Worm (Caenorhabditis elegans) whole organism, L1 larva: Measurements from ENCODE around the gene F26F4.12.

Experiments used
- F16B12.6 ChIP-seq: fragments of 150-350 bp; optimal IDR thresholded peaks from 2 replicates; lab custom pipeline; 2014; ENCODE audit warnings: missing biosample characterization, missing genetic modification characterization
- Y116A8C.19 ChIP-seq: sonication (generic microtip); optimal IDR thresholded peaks from 2 replicates; lab custom pipeline; 2016; ENCODE audit warnings: missing compliant biosample characterization, missing genetic modification characterization, borderline replicate concordance
- aha-1 ChIP-seq: fragments of 150-350 bp; optimal IDR thresholded peaks from 2 replicates; lab custom pipeline; 2014; ENCODE audit warnings: missing biosample characterization, missing genetic modification characterization
- aly-2 ChIP-seq: fragments of 150-350 bp; optimal IDR thresholded peaks from 2 replicates; lab custom pipeline; 2014; ENCODE audit warnings: missing biosample characterization, missing genetic modification characterization
- ama-1 ChIP-seq: fragments of 150-350 bp; optimal IDR thresholded peaks from 2 replicates; lab custom pipeline; 2014
- ceh-8 ChIP-seq: fragments of 200-800 bp; sonication (Bioruptor generic); optimal IDR thresholded peaks from 2 replicates; lab custom pipeline; 2018; ENCODE audit warnings: mild to moderate bottlenecking, missing genetic modification characterization, moderate library complexity, missing compliant biosample characterization
- ceh-90 ChIP-seq: sonication (generic microtip); optimal IDR thresholded peaks from 2 replicates; lab custom pipeline; 2016; ENCODE audit warnings: missing genetic modification characterization, missing compliant biosample characterization
- dpl-1 ChIP-seq, 3 experiments: fragments of 150-350 bp in 2 of 3; sonication (generic microtip) in 1 of 3; optimal IDR thresholded peaks; 2 replicates each; lab custom pipeline; 2014 to 2017; ENCODE audit warnings: missing biosample characterization in 3 of 3, missing genetic modification characterization in 3 of 3, missing genetic modification reagents in 3 of 3
- efl-1 ChIP-seq, 4 experiments: fragments of 150-350 bp; optimal IDR thresholded peaks in 3 of 4; peaks in 1 of 4; 1 replicate in 1 of 4; 2 replicates in 3 of 4; lab custom pipeline; 2014; ENCODE audit warnings: missing biosample characterization in 2 of 4, missing genetic modification characterization in 2 of 4, missing genetic modification reagents in 2 of 4
- efl-3 ChIP-seq: fragments of 200-800 bp; sonication (Bioruptor generic); optimal IDR thresholded peaks from 2 replicates; lab custom pipeline; 2018; ENCODE audit warnings: mild to moderate bottlenecking, missing genetic modification characterization, missing compliant biosample characterization
- egl-13 ChIP-seq: sonication (generic microtip); optimal IDR thresholded peaks from 2 replicates; lab custom pipeline; 2016; ENCODE audit warnings: missing genotype, missing genetic modification reagents, missing genetic modification characterization, missing compliant biosample characterization
- egl-27 ChIP-seq, 2 experiments: fragments of 150-350 bp in 1 of 2; sonication (generic microtip); optimal IDR thresholded peaks; 3 replicates each; lab custom pipeline; 2017 to 2018; ENCODE audit warnings: missing biosample characterization in 2 of 2, missing genetic modification characterization in 2 of 2, missing genetic modification reagents in 2 of 2
- fkh-4 ChIP-seq: sonication (generic microtip); optimal IDR thresholded peaks from 2 replicates; lab custom pipeline; 2016; ENCODE audit warnings: missing compliant biosample characterization, missing genetic modification characterization, borderline replicate concordance
- fos-1 ChIP-seq: fragments of 150-350 bp; optimal IDR thresholded peaks from 2 replicates; lab custom pipeline; 2014; ENCODE audit warnings: missing biosample characterization, missing genetic modification characterization
- grh-1 ChIP-seq: fragments of 200-800 bp; sonication (Bioruptor generic); IDR thresholded peaks from 2 replicates; pipeline ENCODE4 v1.3.6; 2022; ENCODE audit warnings: missing genetic modification reagents, missing genetic modification characterization, missing compliant biosample characterization
- hpl-2 ChIP-seq: fragments of 150-350 bp; optimal IDR thresholded peaks from 2 replicates; lab custom pipeline; 2014; ENCODE audit warnings: missing biosample characterization, missing genetic modification reagents, missing genetic modification characterization
- jun-1 ChIP-seq: fragments of 150-350 bp; optimal IDR thresholded peaks from 2 replicates; lab custom pipeline; 2014; ENCODE audit warnings: missing biosample characterization, missing genetic modification reagents, missing genetic modification characterization
- lin-35 ChIP-seq, 2 experiments: fragments of 150-350 bp; optimal IDR thresholded peaks; 2 replicates each; lab custom pipeline; 2014; ENCODE audit warnings: missing biosample characterization in 2 of 2, missing genetic modification characterization in 2 of 2, missing genetic modification reagents in 2 of 2
- lsy-2 ChIP-seq, 2 experiments: fragments of 150-350 bp; optimal IDR thresholded peaks; 2 replicates each; lab custom pipeline; 2014; ENCODE audit warnings: missing biosample characterization in 2 of 2, missing genetic modification characterization in 2 of 2
- mab-9 ChIP-seq: fragments of 200-800 bp; sonication (Bioruptor generic); IDR thresholded peaks from 2 replicates; pipeline ENCODE4 v1.3.6; 2022; ENCODE audit warnings: missing genetic modification reagents, missing genetic modification characterization, missing compliant biosample characterization
- mdl-1 ChIP-seq, 2 experiments: fragments of 150-350 bp; optimal IDR thresholded peaks; 2 replicates each; lab custom pipeline; 2014 to 2017; ENCODE audit warnings: missing biosample characterization in 2 of 2, missing genetic modification characterization in 2 of 2, inconsistent platforms in 1 of 2
- mef-2 ChIP-seq: fragments of 150-350 bp; optimal IDR thresholded peaks from 2 replicates; lab custom pipeline; 2014; ENCODE audit warnings: missing biosample characterization, missing genetic modification characterization
- nhr-12 ChIP-seq: sonication (generic microtip); optimal IDR thresholded peaks from 2 replicates; lab custom pipeline; 2017; ENCODE audit warnings: missing biosample characterization, missing genetic modification characterization
- nhr-20 ChIP-seq: sonication (generic microtip); optimal IDR thresholded peaks from 2 replicates; lab custom pipeline; 2016; ENCODE audit warnings: mild to moderate bottlenecking, missing genetic modification characterization, missing compliant biosample characterization
- nhr-237 ChIP-seq: fragments of 150-350 bp; optimal IDR thresholded peaks from 2 replicates; lab custom pipeline; 2014; ENCODE audit warnings: missing biosample characterization, missing genetic modification characterization
- nhr-76 ChIP-seq: sonication (generic microtip); optimal IDR thresholded peaks from 2 replicates; lab custom pipeline; 2017; ENCODE audit warnings: missing biosample characterization, missing genetic modification characterization
- nhr-77 ChIP-seq: fragments of 150-350 bp; optimal IDR thresholded peaks from 2 replicates; lab custom pipeline; 2014; ENCODE audit warnings: missing biosample characterization, missing genetic modification characterization
- nhr-84 ChIP-seq: sonication (generic microtip); optimal IDR thresholded peaks from 2 replicates; lab custom pipeline; 2017; ENCODE audit warnings: missing biosample characterization, missing genetic modification characterization
- nhr-85 ChIP-seq: sonication (generic microtip); peaks from one replicate; lab custom pipeline; 2016; ENCODE audit warnings: missing genetic modification characterization, inconsistent platforms, missing compliant biosample characterization
- nhr-90 ChIP-seq: sonication (generic microtip); optimal IDR thresholded peaks from 2 replicates; lab custom pipeline; 2016; ENCODE audit warnings: mild to moderate bottlenecking, missing genetic modification characterization, missing compliant biosample characterization; ENCODE audit not compliant: poor library complexity
- pag-3 ChIP-seq: sonication (generic microtip); optimal IDR thresholded peaks from 2 replicates; lab custom pipeline; 2017; ENCODE audit warnings: missing genetic modification characterization, mild to moderate bottlenecking, missing compliant biosample characterization, antibody characterized with exemption, borderline replicate concordance; ENCODE audit not compliant: insufficient read depth
- pax-3 ChIP-seq: fragments of 200-800 bp; sonication (Bioruptor generic); optimal IDR thresholded peaks from 2 replicates; lab custom pipeline; 2018; ENCODE audit warnings: mild to moderate bottlenecking, missing genetic modification characterization, moderate library complexity, missing compliant biosample characterization
- snu-23 ChIP-seq: sonication (generic microtip); optimal IDR thresholded peaks from 2 replicates; lab custom pipeline; 2016; ENCODE audit warnings: missing genetic modification characterization, missing compliant biosample characterization
- sox-4 ChIP-seq: sonication (generic microtip); optimal IDR thresholded peaks from 2 replicates; lab custom pipeline; 2016; ENCODE audit warnings: missing genetic modification characterization, missing compliant biosample characterization
- sptf-1 ChIP-seq: fragments of 150-350 bp; optimal IDR thresholded peaks from 2 replicates; lab custom pipeline; 2014; ENCODE audit warnings: missing biosample characterization, missing genetic modification characterization
- unc-130 ChIP-seq: fragments of 150-350 bp; optimal IDR thresholded peaks from 2 replicates; lab custom pipeline; 2017; ENCODE audit warnings: missing biosample characterization, missing genetic modification characterization, inconsistent platforms
- unc-86 ChIP-seq: sonication (generic microtip); optimal IDR thresholded peaks from 2 replicates; lab custom pipeline; 2016; ENCODE audit warnings: missing genetic modification characterization, missing compliant biosample characterization
- xbp-1 ChIP-seq: sonication (generic microtip); optimal IDR thresholded peaks from 2 replicates; lab custom pipeline; 2016; ENCODE audit warnings: missing genetic modification characterization, missing compliant biosample characterization
- zag-1 ChIP-seq: fragments of 150-350 bp; optimal IDR thresholded peaks from 2 replicates; lab custom pipeline; 2014; ENCODE audit warnings: missing biosample characterization, missing genetic modification characterization
- zip-4 ChIP-seq: fragments of 200-800 bp; sonication (Bioruptor generic); optimal IDR thresholded peaks from 2 replicates; lab custom pipeline; 2018; ENCODE audit warnings: mild to moderate bottlenecking, missing genetic modification characterization, moderate library complexity, missing compliant biosample characterization
- ztf-11 ChIP-seq, 2 experiments: sonication (generic microtip); optimal IDR thresholded peaks; 2 replicates each; lab custom pipeline; 2016 to 2017; ENCODE audit warnings: missing genetic modification characterization in 2 of 2, missing biosample characterization in 1 of 2, missing compliant biosample characterization in 1 of 2
- ztf-4 ChIP-seq: fragments of 150-350 bp; optimal IDR thresholded peaks from 2 replicates; lab custom pipeline; 2014; ENCODE audit warnings: missing biosample characterization, missing genetic modification characterization

Gene F26F4.12

ce11 chrIII:4899728-4900127 lies 10.1 kb downstream of the F26F4.12 start (continued):
- TF ChIP-seq fkh-4 (tag; lab: Kevin White, UChicago) (peak; percentile 93), ceh-90 (tag; lab: Kevin White, UChicago) (peak; percentile 73), nhr-90 (peak; percentile 99), ztf-4 (peak; percentile 99), egl-13 (tag; lab: Kevin White, UChicago) (peak; percentile 100), F16B12.6 (tag; lab: Kevin White, UChicago) (peak; percentile 68), ama-1 (lab: Kevin White, UChicago) (no peak), unc-86 (tag; lab: Kevin White, UChicago) (peak; percentile 100), xbp-1 (tag; lab: Kevin White, UChicago) (peak; percentile 99), lsy-2 (tag; optimal IDR thresholded peaks at IDR 0.05; lab: Kevin White, UChicago) (peak; percentile 97), egl-27 (tag; optimal IDR thresholded peaks at IDR 0.05; lab: Kevin White, UChicago) (peak; percentile 83 to 96), grh-1 (GFP tag; lab: Robert Waterston, UW) (peak; percentile 99), mab-9 (peak; percentile 98), nhr-20 (tag; lab: Kevin White, UChicago) (peak; percentile 100), snu-23 (GFP tag; lab: Kevin White, UChicago) (peak; percentile 100), nhr-12 (tag; lab: Kevin White, UChicago) (peak; percentile 43), pag-3 (tag; lab: Kevin White, UChicago) (peak; percentile 80), nhr-77 (tag; lab: Kevin White, UChicago) (peak; percentile 99), jun-1 (tag; lab: Kevin White, UChicago) (peak; percentile 99), pax-3 (tag; lab: Kevin White, UChicago) (peak; percentile 100), lin-35 (GFP tag; optimal IDR thresholded peaks at IDR 0.05; lab: Kevin White, UChicago) (peak; percentile 94 to 95), fos-1 (tag; lab: Kevin White, UChicago) (peak; percentile 97), zag-1 (peak; percentile 30), ztf-11 (tag; optimal IDR thresholded peaks at IDR 0.05; lab: Kevin White, UChicago) (peak in 1 of 2 experiments; percentile 99), hpl-2 (GFP tag; lab: Kevin White, UChicago) (peak; percentile 95), sptf-1 (no peak), unc-130 (tag; lab: Kevin White, UChicago) (peak; percentile 97), efl-3 (GFP tag; lab: Kevin White, UChicago) (peak; percentile 95), aha-1 (tag; lab: Kevin White, UChicago) (peak; percentile 95), nhr-76 (tag; lab: Kevin White, UChicago) (peak; percentile 69), ceh-8 (GFP tag; lab: Kevin White, UChicago) (peak; percentile 99), Y116A8C.19 (tag; lab: Kevin White, UChicago) (peak; percentile 10), sox-4 (peak; percentile 99), nhr-84 (tag; lab: Kevin White, UChicago) (no peak), aly-2 (tag; lab: Kevin White, UChicago) (peak; percentile 90), dpl-1 (GFP tag; optimal IDR thresholded peaks at IDR 0.05; lab: Kevin White, UChicago) (peak; percentile 89 to 91 (median 89)), nhr-237 (tag; lab: Kevin White, UChicago) (peak; percentile 95), mef-2 (tag; lab: Kevin White, UChicago) (peak; percentile 96), nhr-85 (peak; percentile 100)

ce11 chrIII:4899035-4899578 lies 10.7 kb downstream of the F26F4.12 start, which contains the start of gene nhl-2:
Gene nhl-2 (minus strand): TSS chrIII:4899085.
- TF ChIP-seq pax-3 (tag; lab: Kevin White, UChicago) (no peak), egl-27 (tag; optimal IDR thresholded peaks at IDR 0.05; lab: Kevin White, UChicago) (no peak), efl-1 (optimal IDR thresholded peaks at IDR 0.05; lab: Kevin White, UChicago) (no peak), efl-1 (GFP tag; optimal IDR thresholded peaks at IDR 0.05 in 1 of 2; lab: Kevin White, UChicago) (peak in 1 of 2 experiments; percentile 84), unc-86 (tag; lab: Kevin White, UChicago) (no peak), grh-1 (GFP tag; lab: Robert Waterston, UW) (no peak), lin-35 (GFP tag; optimal IDR thresholded peaks at IDR 0.05; lab: Kevin White, UChicago) (peak in 1 of 2 experiments; percentile 5), nhr-85 (peak; percentile 41), mdl-1 (tag; optimal IDR thresholded peaks at IDR 0.05; lab: Kevin White, UChicago) (no peak), nhr-12 (tag; lab: Kevin White, UChicago) (no peak), lsy-2 (tag; optimal IDR thresholded peaks at IDR 0.05; lab: Kevin White, UChicago) (no peak), zip-4 (no peak), Y116A8C.19 (tag; lab: Kevin White, UChicago) (no peak)
- TF ChIP-seq, all 84 proteins: peak for 3
